Fruit fly (Drosophila melanogaster): ENCODE results near the gene CG32755.
A peak's percentile ranks its signal among the peaks of the same experiment; 100 is the strongest.

The CG32755 gene

DNA sequence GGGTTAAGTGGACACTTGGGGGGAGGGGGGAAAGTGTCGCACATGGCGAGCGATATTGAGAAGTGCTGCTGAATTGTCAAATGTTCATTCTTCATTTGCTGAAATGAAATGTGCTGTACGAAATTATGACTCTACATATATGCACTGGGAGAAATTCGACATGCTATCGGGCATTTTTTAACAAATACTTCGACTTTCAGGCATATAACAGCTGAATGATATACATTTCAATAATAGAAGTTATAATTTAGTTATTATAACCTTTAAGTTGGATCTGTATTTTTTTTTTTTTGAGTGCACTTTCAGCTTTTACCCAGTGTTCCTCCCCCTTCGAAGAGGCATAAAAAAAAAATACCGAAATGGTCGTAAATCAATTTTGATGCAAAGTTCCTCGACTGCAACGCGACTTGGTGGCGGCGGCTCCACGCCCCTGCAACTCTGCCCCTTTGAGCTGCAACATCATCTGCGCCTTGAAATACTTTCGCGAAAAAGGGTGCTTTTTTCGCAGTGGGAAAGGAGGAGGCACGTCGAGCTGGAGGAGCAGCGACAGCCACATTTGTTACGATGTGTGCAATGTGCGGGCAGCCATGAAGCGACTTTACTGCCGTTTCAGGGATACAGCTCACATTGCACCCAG is 23.5 kb downstream of the CG32755 start (continued):
- TF ChIP-seq stc (GFP tag; IDR thresholded peaks at IDR 0.05): 0 out of 2 replicates have a peak, but pooled peaks have one; percentile 27
- no peak for TF ChIP-seq CG14965 (GFP tag; optimal IDR thresholded peaks at IDR 0.05; ENCODE audit: borderline replicate concordance)
- no peak for TF ChIP-seq mld (GFP tag; IDR thresholded peaks at IDR 0.05; ENCODE audit: partially characterized antibody)
- TF ChIP-seq GATAe (GFP tag; conservative IDR thresholded peaks at IDR 0.05): no peak
- peak; percentile 4 for TF ChIP-seq CG15269 (tag; optimal IDR thresholded peaks at IDR 0.05)
- no peak for TF ChIP-seq trem (tag; optimal IDR thresholded peaks at IDR 0.05)
- peak; percentile 68 for TF ChIP-seq CG5245 (GFP tag; optimal IDR thresholded peaks at IDR 0.05)
- peak; percentile 41; the same call in 1 of the 2 replicates for TF ChIP-seq Xrp1 (GFP tag; IDR thresholded peaks at IDR 0.05)
- TF ChIP-seq croc (GFP tag; conservative IDR thresholded peaks at IDR 0.05): no peak
- TF ChIP-seq Sox102F (GFP tag; optimal IDR thresholded peaks at IDR 0.05): peak; percentile 60
- TF ChIP-seq gsb (GFP tag; IDR thresholded peaks at IDR 0.05): no peak
- TF ChIP-seq Fer3 (tag; optimal IDR thresholded peaks at IDR 0.05): peak; percentile 10
- TF ChIP-seq CG3726 (GFP tag; IDR thresholded peaks at IDR 0.05): no peak
- TF ChIP-seq CG18011 (GFP tag; optimal IDR thresholded peaks at IDR 0.05): no peak
- peak; percentile 62 for TF ChIP-seq CG31441 (GFP tag; IDR thresholded peaks at IDR 0.05)
- 0 out of 2 replicates have a peak, but pooled peaks have one; percentile 8 for TF ChIP-seq Gsc (GFP tag; IDR thresholded peaks at IDR 0.05)
- no peak for TF ChIP-seq CG17612 (GFP tag; IDR thresholded peaks at IDR 0.05)
- no peak for TF ChIP-seq fd3F (GFP tag; optimal IDR thresholded peaks at IDR 0.05)
- TF ChIP-seq CG12744 (GFP tag; optimal IDR thresholded peaks at IDR 0.05): no peak
- TF ChIP-seq zfh1 (GFP tag; IDR thresholded peaks at IDR 0.05): peak; percentile 53; the same call in 2 of the 3 replicates
- no peak for TF ChIP-seq CG33213 (GFP tag; optimal IDR thresholded peaks at IDR 0.05)
- no peak for TF ChIP-seq CG13775 (GFP tag; optimal IDR thresholded peaks at IDR 0.05)
- TF ChIP-seq bcd (GFP tag; optimal IDR thresholded peaks at IDR 0.05): no peak
- TF ChIP-seq CoRest (tag; optimal IDR thresholded peaks at IDR 0.05): peak; percentile 3
- TF ChIP-seq Ptx1 (GFP tag; IDR thresholded peaks at IDR 0.05): peak; percentile 36; the same call in 1 of the 2 replicates
- TF ChIP-seq zen2 (GFP tag; IDR thresholded peaks at IDR 0.05; ENCODE audit: partially characterized antibody): no peak
- TF ChIP-seq ci (GFP tag; IDR thresholded peaks at IDR 0.05): peak; percentile 60; the same call in 2 of the 3 replicates
- TF ChIP-seq Ets65A (GFP tag): peak; percentile 63
- no peak for TF ChIP-seq luna (GFP tag; optimal IDR thresholded peaks at IDR 0.05)
- no peak for TF ChIP-seq CG3838 (GFP tag; optimal IDR thresholded peaks at IDR 0.05)
- TF ChIP-seq CG7987 (GFP tag; optimal IDR thresholded peaks at IDR 0.05): no peak
- TF ChIP-seq Bteb2 (GFP tag; optimal IDR thresholded peaks at IDR 0.05): no peak
- TF ChIP-seq chm (GFP tag; IDR thresholded peaks at IDR 0.05): no peak
- TF ChIP-seq CG1647 (GFP tag; optimal IDR thresholded peaks at IDR 0.05): no peak
- no peak for TF ChIP-seq CG9876 (GFP tag; optimal IDR thresholded peaks at IDR 0.05)
- no peak for TF ChIP-seq CG11723 (GFP tag; optimal IDR thresholded peaks at IDR 0.05)
- no peak for TF ChIP-seq sima (GFP tag; optimal IDR thresholded peaks at IDR 0.05)
- peak; percentile 71 for TF ChIP-seq CG4820 (GFP tag; optimal IDR thresholded peaks at IDR 0.05)
- peak in 1 of 2 experiments; percentile 24 for TF ChIP-seq chif (GFP tag; optimal IDR thresholded peaks at IDR 0.05)
- peak; percentile 59 for TF ChIP-seq vvl (GFP tag; IDR thresholded peaks at IDR 0.05)
- TF ChIP-seq CG11696 (GFP tag; IDR thresholded peaks at IDR 0.05): no peak
- no peak for TF ChIP-seq fu2 (GFP tag; optimal IDR thresholded peaks at IDR 0.05)
- 0 out of 2 replicates have a peak, but pooled peaks have one; percentile 5 for TF ChIP-seq Oaz (GFP tag; IDR thresholded peaks at IDR 0.05)
- TF ChIP-seq dimm (GFP tag; IDR thresholded peaks at IDR 0.05): no peak
- no peak for TF ChIP-seq Hmr (GFP tag; optimal IDR thresholded peaks at IDR 0.05)
- TF ChIP-seq Hr51 (GFP tag; optimal IDR thresholded peaks at IDR 0.05): peak in 1 of 2 experiments; percentile 37
- no peak for TF ChIP-seq Hand (GFP tag; optimal IDR thresholded peaks at IDR 0.05)
- no peak for TF ChIP-seq bigmax (GFP tag; optimal IDR thresholded peaks at IDR 0.05)
- TF ChIP-seq HLH3B (GFP tag; IDR thresholded peaks at IDR 0.05): no peak
- no peak for TF ChIP-seq sug (tag; optimal IDR thresholded peaks at IDR 0.05)

Data from whole organism, embryonic.